Fruit fly (Drosophila melanogaster) whole organism, embryonic: ENCODE measurements around the gene Drep4.

Experiments used
- Atf6 ChIP-seq: fragments of 200-800 bp; sonication (Bioruptor generic); IDR thresholded peaks from 2 replicates; pipeline ENCODE4 v1.3.6; 2022; ENCODE audit warnings: missing biosample characterization, missing genetic modification characterization
- B-H1 ChIP-seq: fragments of 200-800 bp; sonication (Bioruptor generic); IDR thresholded peaks from 3 replicates; pipeline ENCODE4 v1.3.6; 2022; ENCODE audit warnings: missing biosample characterization, missing genetic modification characterization
- B-H2 ChIP-seq: fragments of 200-800 bp; sonication (Bioruptor generic); optimal IDR thresholded peaks from 2 replicates; lab custom pipeline; 2018; ENCODE audit warnings: missing biosample characterization, mild to moderate bottlenecking, missing genetic modification characterization
- CG1024 ChIP-seq: fragments of 200-800 bp; sonication (Bioruptor generic); IDR thresholded peaks from 2 replicates; pipeline ENCODE4 v1.3.6; 2022; ENCODE audit warnings: missing biosample characterization, missing genetic modification characterization
- CG11398 ChIP-seq: fragments of 200-800 bp; sonication (Bioruptor generic); optimal IDR thresholded peaks from 2 replicates; lab custom pipeline; 2016; ENCODE audit warnings: missing biosample characterization, missing genetic modification characterization
- CG11456 ChIP-seq: fragments of 200-800 bp; sonication (Bioruptor generic); IDR thresholded peaks from 3 replicates; pipeline ENCODE4 v1.3.6; 2022; ENCODE audit warnings: missing biosample characterization, missing genetic modification characterization
- CG11723 ChIP-seq: fragments of 200-800 bp; sonication (Bioruptor generic); optimal IDR thresholded peaks from 2 replicates; lab custom pipeline; 2017; ENCODE audit warnings: missing biosample characterization, mild to moderate bottlenecking, missing genetic modification characterization
- CG12391 ChIP-seq: fragments of 200-800 bp; sonication (Bioruptor generic); optimal IDR thresholded peaks from 3 replicates; lab custom pipeline; 2018; ENCODE audit warnings: missing biosample characterization, mild to moderate bottlenecking, missing genetic modification characterization, moderate library complexity
- CG14441 ChIP-seq: fragments of 200-800 bp; sonication (Bioruptor generic); IDR thresholded peaks from 2 replicates; pipeline ENCODE4 v1.3.6; 2022; ENCODE audit warnings: missing biosample characterization, missing genetic modification characterization
- CG15479 ChIP-seq: fragments of 200-800 bp; sonication (Bioruptor generic); optimal IDR thresholded peaks from 3 replicates; lab custom pipeline; 2019; ENCODE audit warnings: missing biosample characterization, mild to moderate bottlenecking, missing genetic modification characterization, moderate library complexity
- CG1832 ChIP-seq: fragments of 200-800 bp; sonication (Bioruptor generic); optimal IDR thresholded peaks from 2 replicates; lab custom pipeline; 2017; ENCODE audit warnings: missing biosample characterization, mild to moderate bottlenecking, missing genetic modification characterization, inconsistent platforms
- CG2712 ChIP-seq: fragments of 200-800 bp; optimal IDR thresholded peaks from 3 replicates; lab custom pipeline; 2019; ENCODE audit warnings: missing biosample characterization, mild to moderate bottlenecking, missing genetic modification characterization, moderate library complexity
- CG34224 ChIP-seq: fragments of 200-800 bp; sonication (Bioruptor generic); IDR thresholded peaks from 3 replicates; pipeline ENCODE4 v1.3.6; 2022; ENCODE audit warnings: missing biosample characterization, missing genetic modification characterization; ENCODE audit not compliant: partially characterized antibody
- CG34376 ChIP-seq: fragments of 200-800 bp; sonication (Bioruptor generic); optimal IDR thresholded peaks from 2 replicates; lab custom pipeline; 2018; ENCODE audit warnings: missing biosample characterization, mild to moderate bottlenecking, missing genetic modification characterization
- CG34422 ChIP-seq: fragments of 200-800 bp; sonication (Bioruptor generic); IDR thresholded peaks from 3 replicates; pipeline ENCODE4 v1.3.6; 2022; ENCODE audit warnings: missing biosample characterization, missing genetic modification characterization
- CG3726 ChIP-seq: fragments of 200-800 bp; sonication (Bioruptor generic); IDR thresholded peaks from 3 replicates; pipeline ENCODE4, ENCODE4 v1.3.6; 2022; ENCODE audit warnings: missing biosample characterization, missing genetic modification characterization
- CG43689 ChIP-seq: fragments of 200-800 bp; sonication (Bioruptor generic); IDR thresholded peaks from 2 replicates; pipeline ENCODE4 v1.3.6; 2022; ENCODE audit warnings: missing biosample characterization, missing genetic modification characterization
- CG7372 ChIP-seq: fragments of 200-800 bp; sonication (Bioruptor generic); IDR thresholded peaks from 2 replicates; pipeline ENCODE4 v1.3.6; 2022; ENCODE audit warnings: missing biosample characterization, missing genetic modification characterization
- CG8359 ChIP-seq: fragments of 200-800 bp; sonication (Bioruptor generic); optimal IDR thresholded peaks from 2 replicates; lab custom pipeline; 2017; ENCODE audit warnings: missing biosample characterization, mild to moderate bottlenecking, missing genetic modification characterization, borderline replicate concordance
- CG8924 ChIP-seq: fragments of 200-800 bp; optimal IDR thresholded peaks from 3 replicates; lab custom pipeline; 2019; ENCODE audit warnings: missing biosample characterization, mild to moderate bottlenecking, missing genetic modification characterization, moderate library complexity
- CG9727 ChIP-seq: fragments of 200-800 bp; sonication (Bioruptor generic); optimal IDR thresholded peaks from 3 replicates; lab custom pipeline; 2017; ENCODE audit warnings: missing biosample characterization, mild to moderate bottlenecking, missing genetic modification characterization
- CG9876 ChIP-seq: fragments of 200-800 bp; sonication (Bioruptor generic); optimal IDR thresholded peaks from 2 replicates; lab custom pipeline; 2016; ENCODE audit warnings: missing biosample characterization, missing genetic modification characterization
- CoRest ChIP-seq: fragments of 200-800 bp; sonication (Bioruptor generic); optimal IDR thresholded peaks from 3 replicates; lab custom pipeline; 2018; ENCODE audit warnings: missing biosample characterization, mild to moderate bottlenecking, missing genetic modification characterization, moderate library complexity
- Dll ChIP-seq: fragments of 200-800 bp; sonication (Bioruptor generic); IDR thresholded peaks from 4 replicates; pipeline ENCODE4 v1.3.6; 2022; ENCODE audit warnings: missing biosample characterization, missing genetic modification characterization; ENCODE audit not compliant: partially characterized antibody
- Hey ChIP-seq: fragments of 200-800 bp; sonication (Bioruptor generic); optimal IDR thresholded peaks from 3 replicates; lab custom pipeline; 2018; ENCODE audit warnings: missing biosample characterization, mild to moderate bottlenecking, missing genetic modification characterization
- Hr51 ChIP-seq, 2 experiments: fragments of 200-800 bp; sonication (Bioruptor generic); optimal IDR thresholded peaks; 2 replicates in 1 of 2; 3 replicates in 1 of 2; lab custom pipeline; 2016 to 2018; ENCODE audit warnings: missing biosample characterization in 2 of 2, missing genetic modification characterization in 2 of 2, mild to moderate bottlenecking in 1 of 2, moderate library complexity in 1 of 2
- Nf-YA ChIP-seq: fragments of 200-800 bp; sonication (Bioruptor generic); IDR thresholded peaks from 2 replicates; pipeline ENCODE4 v1.3.6; 2022; ENCODE audit warnings: missing biosample characterization, missing genetic modification characterization
- Oaz ChIP-seq: fragments of 200-800 bp; sonication (Bioruptor generic); IDR thresholded peaks from 2 replicates; pipeline ENCODE4 v1.3.6; 2022; ENCODE audit warnings: missing biosample characterization, missing genetic modification characterization
- Scr ChIP-seq: fragments of 200-800 bp; sonication (Bioruptor generic); IDR thresholded peaks from 2 replicates; pipeline ENCODE4 v1.3.6; 2022; ENCODE audit warnings: missing biosample characterization, missing genetic modification characterization; ENCODE audit not compliant: partially characterized antibody
- ato ChIP-seq: fragments of 200-800 bp; sonication (Bioruptor generic); IDR thresholded peaks from 2 replicates; pipeline ENCODE4 v1.3.6; 2022; ENCODE audit warnings: missing biosample characterization, missing genetic modification characterization; ENCODE audit not compliant: partially characterized antibody
- bab2 ChIP-seq: fragments of 200-800 bp; sonication (Bioruptor generic); optimal IDR thresholded peaks from 2 replicates; lab custom pipeline; 2016; ENCODE audit warnings: missing biosample characterization, missing genetic modification characterization
- en ChIP-seq: fragments of 200-800 bp; sonication (Bioruptor generic); optimal IDR thresholded peaks from 2 replicates; lab custom pipeline; 2016; ENCODE audit warnings: missing biosample characterization, missing genetic modification characterization
- gcm ChIP-seq: fragments of 200-800 bp; sonication (Bioruptor generic); optimal IDR thresholded peaks from 2 replicates; lab custom pipeline; 2019; ENCODE audit warnings: missing biosample characterization, mild to moderate bottlenecking, missing genetic modification characterization, moderate library complexity
- grn ChIP-seq: fragments of 200-800 bp; sonication (Bioruptor generic); optimal IDR thresholded peaks from 3 replicates; lab custom pipeline; 2017; ENCODE audit warnings: missing biosample characterization, missing genetic modification characterization
- hth ChIP-seq: fragments of >200 bp; optimal IDR thresholded peaks from 2 replicates; lab custom pipeline; 2017; ENCODE audit warnings: inconsistent platforms
- insv ChIP-seq, 2 experiments: fragments of 200-800 bp; sonication (Bioruptor generic); optimal IDR thresholded peaks; 3 replicates each; lab custom pipeline; 2016 to 2018; ENCODE audit warnings: missing biosample characterization in 2 of 2, missing genetic modification characterization in 2 of 2
- kay ChIP-seq: fragments of 200-800 bp; sonication (Bioruptor generic); optimal IDR thresholded peaks from 2 replicates; lab custom pipeline; 2016; ENCODE audit warnings: missing biosample characterization, missing genetic modification characterization
- knrl ChIP-seq: fragments of 200-800 bp; sonication (Bioruptor generic); IDR thresholded peaks from 3 replicates; pipeline ENCODE4 v1.3.6; 2022; ENCODE audit warnings: missing biosample characterization, missing genetic modification characterization; ENCODE audit not compliant: partially characterized antibody
- maf-S ChIP-seq: fragments of 200-800 bp; sonication (Bioruptor generic); optimal IDR thresholded peaks from 2 replicates; lab custom pipeline; 2016; ENCODE audit warnings: missing biosample characterization, missing genetic modification characterization
- pb ChIP-seq: fragments of 200-800 bp; sonication (Bioruptor generic); optimal IDR thresholded peaks from 3 replicates; lab custom pipeline; 2016; ENCODE audit warnings: missing biosample characterization, missing genetic modification characterization
- peb ChIP-seq: fragments of 200-800 bp; sonication (Bioruptor generic); IDR thresholded peaks from 2 replicates; pipeline ENCODE4 v1.3.6; 2022; ENCODE audit warnings: missing biosample characterization, missing genetic modification characterization
- prd ChIP-seq, 3 experiments: fragments of >200 bp in 2 of 3; fragments of 200-800 bp in 1 of 3; sonication (Bioruptor generic) in 1 of 3; optimal IDR thresholded peaks in 2 of 3; IDR thresholded peaks in 1 of 3; 2 replicates in 2 of 3; 3 replicates in 1 of 3; pipeline versions ENCODE4 v1.3.6 to Lab custom; 2017 to 2022; ENCODE audit warnings: missing biosample characterization in 1 of 3, missing genetic modification characterization in 1 of 3
- sens-2 ChIP-seq: fragments of 200-800 bp; sonication (Bioruptor generic); IDR thresholded peaks from 2 replicates; pipeline ENCODE4 v1.3.6; 2022; ENCODE audit warnings: missing biosample characterization, missing genetic modification characterization
- shn ChIP-seq: fragments of 200-800 bp; sonication (Bioruptor generic); optimal IDR thresholded peaks from 3 replicates; lab custom pipeline; 2016; ENCODE audit warnings: missing biosample characterization, missing genetic modification characterization
- stc ChIP-seq: fragments of 200-800 bp; sonication (Bioruptor generic); IDR thresholded peaks from 2 replicates; pipeline ENCODE4 v1.3.6; 2022; ENCODE audit warnings: missing biosample characterization, missing genetic modification characterization
- twi ChIP-seq: fragments of 200-800 bp; optimal IDR thresholded peaks from 2 replicates; lab custom pipeline; 2019; ENCODE audit warnings: missing biosample characterization, mild to moderate bottlenecking, missing genetic modification characterization, moderate library complexity
- unpg ChIP-seq: fragments of 200-800 bp; sonication (Bioruptor generic); optimal IDR thresholded peaks from 3 replicates; lab custom pipeline; 2018; ENCODE audit warnings: missing biosample characterization, mild to moderate bottlenecking, missing genetic modification characterization, moderate library complexity

The Drep4 gene

DNA sequence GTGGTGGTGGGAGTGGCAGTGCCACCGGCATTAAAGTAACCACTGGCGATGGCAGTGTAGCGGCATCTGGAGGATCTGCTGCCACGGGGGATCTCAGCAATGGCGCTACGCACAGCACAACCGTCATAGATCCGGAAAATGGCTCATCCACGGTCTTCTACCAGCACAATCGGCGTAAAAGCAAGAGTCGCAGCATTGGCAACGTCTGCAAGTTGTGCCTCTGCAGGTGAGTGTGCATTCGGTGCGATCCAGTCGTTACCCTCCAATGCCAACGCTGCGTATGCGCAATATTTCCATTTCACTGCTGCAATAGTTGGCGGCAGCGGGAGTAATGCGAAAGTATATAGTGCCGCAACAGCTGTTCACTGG lies 4.8 kb upstream of the Drep4 start (continued):
- no peak for TF ChIP-seq maf-S
- 0 out of 3 replicates have a peak, but pooled peaks have one; percentile 21 for TF ChIP-seq CG3726 (GFP tag; lab: Robert Waterston, UW)
- TF ChIP-seq CG14441 (GFP tag; lab: Robert Waterston, UW) = peak; percentile 61; the same call in 1 of the 2 replicates
- TF ChIP-seq CG1832 (GFP tag; lab: Kevin White, UChicago) = no peak
- TF ChIP-seq Hey (tag; lab: Kevin White, UChicago) = no peak
- TF ChIP-seq peb (GFP tag; lab: Robert Waterston, UW) = no peak
- TF ChIP-seq knrl (GFP tag; lab: Robert Waterston, UW) = peak; percentile 44; the same call in 1 of the 3 replicates
- TF ChIP-seq shn = peak; percentile 21
- 0 out of 2 replicates have a peak, but pooled peaks have one; percentile 5 for TF ChIP-seq Nf-YA (GFP tag; lab: Robert Waterston, UW)
- 0 out of 2 replicates have a peak, but pooled peaks have one; percentile 15 for TF ChIP-seq CG43689 (GFP tag; lab: Robert Waterston, UW)
- peak; percentile 6; the same call in 1 of the 2 replicates for TF ChIP-seq Atf6 (GFP tag; lab: Robert Waterston, UW)
- no peak for TF ChIP-seq kay (GFP tag; lab: Kevin White, UChicago)
- TF ChIP-seq prd (optimal IDR thresholded peaks at IDR 0.05; lab: Kevin White, UChicago) = no peak
- 0 out of 3 replicates have a peak, but pooled peaks have one; percentile 33 for TF ChIP-seq prd (GFP tag; IDR thresholded peaks at IDR 0.05; lab: Robert Waterston, UW)
- 0 out of 3 replicates have a peak, but pooled peaks have one; percentile 31 for TF ChIP-seq CG34422
- peak in 1 of 2 experiments; percentile 16 for TF ChIP-seq Hr51 (GFP tag; optimal IDR thresholded peaks at IDR 0.05; lab: Kevin White, UChicago)
- TF ChIP-seq CG7372 = peak; percentile 65
- 0 out of 3 replicates have a peak, but pooled peaks have one; percentile 23 for TF ChIP-seq B-H1

DNA sequence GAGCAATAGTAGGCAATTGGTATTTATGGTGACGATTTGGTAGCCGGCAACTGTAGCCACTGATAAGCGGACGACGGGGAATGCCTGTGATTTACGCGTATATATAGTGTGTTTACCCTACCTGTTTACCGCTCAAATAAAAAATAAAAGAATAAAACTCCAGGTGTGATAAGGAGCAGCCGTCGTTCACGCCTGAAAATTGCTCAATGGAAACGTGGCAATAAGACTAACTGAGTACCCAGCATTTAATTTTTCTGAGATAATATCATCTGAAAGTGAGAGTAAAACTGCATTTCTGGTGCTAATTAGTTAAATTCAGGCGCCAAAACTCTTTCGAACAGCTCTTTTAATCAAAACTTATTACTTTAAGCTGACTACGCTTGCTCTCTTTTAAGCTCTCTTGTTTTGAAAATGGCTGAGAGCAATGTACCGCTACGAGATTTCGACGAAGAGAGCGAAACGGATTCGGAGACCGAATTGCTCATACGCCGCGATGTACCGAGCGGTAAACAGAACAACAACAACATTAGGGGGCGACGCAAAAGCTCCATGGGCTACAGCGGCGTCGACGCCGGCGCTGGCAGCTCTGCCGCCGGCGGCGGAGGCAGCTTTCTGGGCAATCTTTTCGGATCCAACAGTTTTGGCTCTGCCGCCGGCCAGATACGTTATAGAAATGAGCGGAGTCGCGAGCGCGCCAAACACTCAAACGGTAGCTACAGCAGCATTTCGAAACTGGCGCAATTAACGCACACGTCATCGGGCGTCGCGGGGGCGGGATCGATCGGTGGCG lies 4.2 kb upstream of the Drep4 start:
- TF ChIP-seq stc (GFP tag; lab: Robert Waterston, UW) = no peak; the same call in 1 of the 2 replicates
- peak; percentile 57 for TF ChIP-seq CG2712 (tag; lab: Kevin White, UChicago)
- no peak for TF ChIP-seq twi (tag; lab: Kevin White, UChicago)
- peak; percentile 87 for TF ChIP-seq unpg (GFP tag; lab: Kevin White, UChicago)
- TF ChIP-seq Oaz (GFP tag; lab: Robert Waterston, UW) = no peak; the same call in 1 of the 2 replicates
- TF ChIP-seq CG11723 (GFP tag; lab: Kevin White, UChicago) = peak; percentile 72
- TF ChIP-seq en = peak; percentile 50
- peak; percentile 37 for TF ChIP-seq CG8359
- TF ChIP-seq CG15479 (GFP tag; lab: Kevin White, UChicago) = no peak
- peak; percentile 29; the same call in 1 of the 2 replicates for TF ChIP-seq CG7372
- peak; percentile 84 for TF ChIP-seq B-H2 (GFP tag; lab: Kevin White, UChicago)
- peak; percentile 66; the same call in 3 of the 4 replicates for TF ChIP-seq Dll (GFP tag; lab: Robert Waterston, UW)
- peak; percentile 61 for TF ChIP-seq CoRest (tag; lab: Kevin White, UChicago)
- peak; percentile 87 for TF ChIP-seq CG34376 (GFP tag; lab: Kevin White, UChicago)
- TF ChIP-seq CG11456 (GFP tag; lab: Robert Waterston, UW) = no peak
- TF ChIP-seq insv (GFP tag; optimal IDR thresholded peaks at IDR 0.05; lab: Kevin White, UChicago) = peak in 1 of 2 experiments; percentile 50
- peak; percentile 50 for TF ChIP-seq Scr (GFP tag; lab: Robert Waterston, UW)
- peak; percentile 64 for TF ChIP-seq CG11398 (GFP tag; lab: Kevin White, UChicago)
- peak; percentile 60 for TF ChIP-seq grn (GFP tag; lab: Kevin White, UChicago)
- TF ChIP-seq CG8924 = peak; percentile 74
- TF ChIP-seq CG34224 (GFP tag; lab: Robert Waterston, UW) = peak; percentile 66
- peak; percentile 54 for TF ChIP-seq CG12391 (tag; lab: Kevin White, UChicago)
- TF ChIP-seq CG9727 = peak; percentile 69
- TF ChIP-seq gcm (GFP tag; lab: Kevin White, UChicago) = peak; percentile 83
- TF ChIP-seq hth (lab: Kevin White, UChicago) = no peak
- TF ChIP-seq CG9876 (GFP tag; lab: Kevin White, UChicago) = no peak
- TF ChIP-seq sens-2 (GFP tag; lab: Robert Waterston, UW) = peak; percentile 84
- TF ChIP-seq bab2 (GFP tag; lab: Kevin White, UChicago) = peak; percentile 33
- TF ChIP-seq CG1024 (GFP tag; lab: Robert Waterston, UW) = peak; percentile 35; the same call in 1 of the 2 replicates
- TF ChIP-seq ato (GFP tag; lab: Robert Waterston, UW) = no peak; the same call in 1 of the 2 replicates
- peak; percentile 49 for TF ChIP-seq pb (GFP tag; lab: Kevin White, UChicago)
